Fruit fly (Drosophila melanogaster): Measurements from ENCODE around the gene CG9609.

The CG9609 gene

dm6 chrX:16814351-16814750, 27.5 kb upstream of the CG9609 start:
- no peak for TF ChIP-seq kni (GFP tag; optimal IDR thresholded peaks at IDR 0.05)
- TF ChIP-seq Mrtf (GFP tag; IDR thresholded peaks at IDR 0.05): no peak
- TF ChIP-seq Ets65A (GFP tag): peak; percentile 57
- no peak for TF ChIP-seq TFAM (GFP tag; optimal IDR thresholded peaks at IDR 0.05)
- TF ChIP-seq esg (GFP tag; conservative IDR thresholded peaks at IDR 0.05): no peak
- peak; percentile 3 for TF ChIP-seq CG17359 (tag; optimal IDR thresholded peaks at IDR 0.05)
- peak; percentile 3 for TF ChIP-seq CG30403 (GFP tag; optimal IDR thresholded peaks at IDR 0.05)
- no peak for TF ChIP-seq tio (GFP tag; optimal IDR thresholded peaks at IDR 0.05)
- TF ChIP-seq CG17361 (GFP tag; IDR thresholded peaks at IDR 0.05): 0 out of 3 replicates have a peak, but pooled peaks have one; percentile 9
- TF ChIP-seq CG15269 (tag; optimal IDR thresholded peaks at IDR 0.05): peak; percentile 8
- peak; percentile 2 for TF ChIP-seq bcd (GFP tag; optimal IDR thresholded peaks at IDR 0.05)
- peak in 1 of 2 experiments; percentile 20 for TF ChIP-seq Hr51 (GFP tag; optimal IDR thresholded peaks at IDR 0.05)
- no peak for TF ChIP-seq Gug (GFP tag; IDR thresholded peaks at IDR 0.05)
- peak; percentile 31 for TF ChIP-seq grau (tag; optimal IDR thresholded peaks at IDR 0.05)
- TF ChIP-seq chn (GFP tag; optimal IDR thresholded peaks at IDR 0.05): no peak
- peak; percentile 9 for TF ChIP-seq phol (tag; optimal IDR thresholded peaks at IDR 0.05)
- peak; percentile 76 for TF ChIP-seq sens (GFP tag)
- TF ChIP-seq Drgx (GFP tag; IDR thresholded peaks at IDR 0.05): peak; percentile 21; the same call in 1 of the 2 replicates
- TF ChIP-seq ci (GFP tag; IDR thresholded peaks at IDR 0.05): no peak
- no peak for TF ChIP-seq zf30C (GFP tag; optimal IDR thresholded peaks at IDR 0.05)
- TF ChIP-seq gro (GFP tag; optimal IDR thresholded peaks at IDR 0.05): no peak
- TF ChIP-seq CG11504 (tag; optimal IDR thresholded peaks at IDR 0.05): peak; percentile 37
- peak; percentile 10 for TF ChIP-seq CG1603 (tag; optimal IDR thresholded peaks at IDR 0.05)
- TF ChIP-seq CG14441 (GFP tag; IDR thresholded peaks at IDR 0.05): peak; percentile 32; the same call in 1 of the 2 replicates
- TF ChIP-seq gem (tag; optimal IDR thresholded peaks at IDR 0.05): peak; percentile 15
- TF ChIP-seq CG17802 (tag; optimal IDR thresholded peaks at IDR 0.05): no peak
- 0 out of 3 replicates have a peak, but pooled peaks have one; percentile 30 for TF ChIP-seq dysf (GFP tag; IDR thresholded peaks at IDR 0.05)
- no peak for TF ChIP-seq CG7745 (tag; optimal IDR thresholded peaks at IDR 0.05)
- TF ChIP-seq CG32772 (GFP tag; IDR thresholded peaks at IDR 0.05): no peak
- no peak for TF ChIP-seq Eip74EF (GFP tag; optimal IDR thresholded peaks at IDR 0.05)
- no peak for TF ChIP-seq nom (GFP tag; optimal IDR thresholded peaks at IDR 0.05)
- TF ChIP-seq dmrt99B (tag; optimal IDR thresholded peaks at IDR 0.05): peak; percentile 46
- TF ChIP-seq CG2678 (tag; optimal IDR thresholded peaks at IDR 0.05): peak; percentile 4
- no peak for TF ChIP-seq pros (GFP tag; optimal IDR thresholded peaks at IDR 0.05)
- no peak for TF ChIP-seq oc (tag; optimal IDR thresholded peaks at IDR 0.05)
- TF ChIP-seq Med (GFP tag): peak; percentile 36
- peak; percentile 20 for TF ChIP-seq CG7839 (tag; optimal IDR thresholded peaks at IDR 0.05)
- no peak for TF ChIP-seq trh (GFP tag; optimal IDR thresholded peaks at IDR 0.05)
- TF ChIP-seq Adf1 (GFP tag; IDR thresholded peaks at IDR 0.05): no peak
- TF ChIP-seq fd64A (GFP tag; optimal IDR thresholded peaks at IDR 0.05): no peak
- 0 out of 2 replicates have a peak, but pooled peaks have one; percentile 12 for TF ChIP-seq HLH3B (GFP tag; IDR thresholded peaks at IDR 0.05)
- TF ChIP-seq prd (optimal IDR thresholded peaks at IDR 0.05): no peak
- 0 out of 3 replicates have a peak, but pooled peaks have one; percentile 12 for TF ChIP-seq prd (GFP tag; IDR thresholded peaks at IDR 0.05)
- TF ChIP-seq knrl (GFP tag; IDR thresholded peaks at IDR 0.05; ENCODE audit: partially characterized antibody): no peak
